Fruit fly (Drosophila melanogaster): ENCODE measurements around the gene Tim17b2.

- no peak for TF ChIP-seq ovo (GFP tag; optimal IDR thresholded peaks at IDR 0.05)
- TF ChIP-seq CG12768 (GFP tag; optimal IDR thresholded peaks at IDR 0.05): no peak
- no peak for TF ChIP-seq CG14711 (tag; optimal IDR thresholded peaks at IDR 0.05)
- TF ChIP-seq bab1 (GFP tag; optimal IDR thresholded peaks at IDR 0.05): no peak
- no peak for TF ChIP-seq cic (GFP tag; optimal IDR thresholded peaks at IDR 0.05)
- no peak for TF ChIP-seq tj (GFP tag; optimal IDR thresholded peaks at IDR 0.05)
- no peak for TF ChIP-seq Crg-1 (GFP tag; optimal IDR thresholded peaks at IDR 0.05)
- TF ChIP-seq CG7101 (tag; optimal IDR thresholded peaks at IDR 0.05): no peak
- no peak for TF ChIP-seq CG7045 (GFP tag; optimal IDR thresholded peaks at IDR 0.05)
- no peak for TF ChIP-seq CG11617 (GFP tag; optimal IDR thresholded peaks at IDR 0.05)
These were observed 15.4 kb downstream of the Tim17b2 start for dm6 chr2L:15499697-15500563.
